Fruit fly (Drosophila melanogaster): Measurements from ENCODE around the gene IFT54.

dm6 chr3R:14302128-14302527, at the start of gene IFT54:
- TF ChIP-seq Myc (optimal IDR thresholded peaks at IDR 0.05) (no peak), insv (optimal IDR thresholded peaks at IDR 0.05) (no peak), psq (optimal IDR thresholded peaks at IDR 0.05) (no peak), h (optimal IDR thresholded peaks at IDR 0.05) (no peak), ttk (optimal IDR thresholded peaks at IDR 0.05) (no peak), Sin3A (optimal IDR thresholded peaks at IDR 0.05) (no peak)
